Worm (Caenorhabditis elegans) whole organism, L3 larva: ENCODE data around the gene E02H9.9.

Source experiments
- ceh-16 ChIP-seq: sonication (generic microtip); optimal IDR thresholded peaks from 2 replicates; lab custom pipeline; 2017; ENCODE audit warnings: missing biosample characterization, missing genetic modification characterization
- fos-1 ChIP-seq: fragments of 150-350 bp; optimal IDR thresholded peaks from 2 replicates; lab custom pipeline; 2014; ENCODE audit warnings: missing biosample characterization, missing genetic modification characterization
- lin-39 ChIP-seq: fragments of 150-350 bp; optimal IDR thresholded peaks from 2 replicates; lab custom pipeline; 2018; ENCODE audit warnings: missing biosample characterization, missing genetic modification reagents, missing genetic modification characterization
- nhr-12 ChIP-seq: fragments of 150-350 bp; optimal IDR thresholded peaks from 2 replicates; lab custom pipeline; 2014; ENCODE audit warnings: missing biosample characterization, missing genetic modification characterization
- nhr-76 ChIP-seq: fragments of 150-350 bp; sonication (generic microtip); optimal IDR thresholded peaks from 5 replicates; lab custom pipeline; 2014; ENCODE audit warnings: missing biosample characterization, missing genetic modification characterization
- nhr-77 ChIP-seq: fragments of 150-350 bp; optimal IDR thresholded peaks from 2 replicates; lab custom pipeline; 2014; ENCODE audit warnings: missing biosample characterization, missing genetic modification characterization
- snpc-4 ChIP-seq: fragments of 150-350 bp; optimal IDR thresholded peaks from 2 replicates; lab custom pipeline; 2014; ENCODE audit warnings: missing biosample characterization, missing genetic modification characterization
- unc-39 ChIP-seq: sonication (generic microtip); optimal IDR thresholded peaks from 4 replicates; lab custom pipeline; 2017; ENCODE audit warnings: missing biosample characterization, missing genetic modification characterization
- zag-1 ChIP-seq: fragments of 150-350 bp; optimal IDR thresholded peaks from 2 replicates; lab custom pipeline; 2014; ENCODE audit warnings: missing biosample characterization, missing genetic modification characterization

DNA sequence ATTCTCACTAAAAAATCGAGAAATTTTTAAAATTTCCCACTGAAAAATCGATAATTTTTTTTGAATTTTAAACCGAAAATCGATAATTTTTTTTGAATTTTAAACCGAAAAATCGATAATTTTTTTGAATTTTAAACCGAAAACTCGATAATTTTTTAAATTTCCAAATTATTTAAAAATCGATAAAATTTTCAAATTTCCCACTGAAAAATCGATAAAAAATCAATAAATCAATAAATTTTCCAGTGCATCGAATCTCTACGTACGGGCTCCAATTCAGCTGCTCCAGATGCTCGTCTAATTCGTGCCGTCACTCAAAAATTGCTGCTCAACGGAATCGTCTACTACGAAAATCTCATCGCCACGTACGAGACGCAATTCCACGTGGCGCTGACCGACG, 10.5 kb upstream of the E02H9.9 start:
- TF ChIP-seq nhr-76: no peak
- no peak for TF ChIP-seq snpc-4 (tag; lab: Kevin White, UChicago)
- TF ChIP-seq zag-1 (tag; lab: Kevin White, UChicago): no peak
- TF ChIP-seq unc-39 (tag; lab: Kevin White, UChicago): no peak
- no peak for TF ChIP-seq lin-39
- no peak for TF ChIP-seq nhr-77
- no peak for TF ChIP-seq fos-1
- TF ChIP-seq ceh-16 (tag; lab: Kevin White, UChicago): no peak
- TF ChIP-seq nhr-12 (tag; lab: Kevin White, UChicago): no peak
